Fruit fly (Drosophila melanogaster): ENCODE measurements around the gene PIG-P.

PIG-P gene

DNA sequence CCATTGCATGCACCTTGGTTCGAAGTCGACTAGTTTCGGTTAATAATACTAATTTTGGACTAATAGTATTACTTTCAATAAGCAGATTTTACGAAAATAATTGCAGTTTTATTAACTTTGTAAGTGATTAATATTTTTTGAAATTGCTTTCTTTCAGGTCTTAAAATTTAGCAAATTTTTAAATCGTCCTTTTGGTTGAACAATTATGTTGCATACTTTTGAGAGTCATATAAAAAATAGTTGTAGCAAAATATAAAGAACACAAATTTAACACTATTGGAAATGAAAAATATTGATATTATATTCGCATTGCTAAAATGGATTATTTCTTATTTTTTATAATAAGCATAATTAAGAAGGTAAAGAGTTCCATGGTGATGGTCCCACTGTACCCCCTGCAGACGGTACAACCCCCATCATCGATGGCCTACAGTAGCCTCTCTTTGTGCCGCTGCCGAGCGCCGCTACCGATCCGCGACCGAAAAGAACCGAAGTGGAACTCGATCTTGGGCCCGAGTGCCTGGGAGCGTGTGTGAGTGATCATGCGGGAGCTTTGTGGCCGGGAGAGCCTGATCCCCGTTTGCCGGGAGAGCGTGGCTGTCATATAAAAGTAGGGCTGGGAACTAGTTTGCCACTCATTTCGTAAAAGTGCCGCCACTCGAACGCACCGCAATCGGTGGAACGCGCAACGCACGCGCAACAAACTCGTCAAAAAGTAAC, 36.7 kb downstream of the PIG-P start (continued):
- TF ChIP-seq CG8388 (GFP tag; optimal IDR thresholded peaks at IDR 0.05) (peak; percentile 94), cas (GFP tag; IDR thresholded peaks at IDR 0.05) (0 out of 2 replicates have a peak, but pooled peaks have one; percentile 38), Atf3 (GFP tag; optimal IDR thresholded peaks at IDR 0.05) (peak; percentile 73), CG9609 (GFP tag; optimal IDR thresholded peaks at IDR 0.05) (peak; percentile 79), CG5245 (GFP tag; optimal IDR thresholded peaks at IDR 0.05) (peak; percentile 87), Deaf1 (tag; optimal IDR thresholded peaks at IDR 0.05) (peak; percentile 98), peb (GFP tag; IDR thresholded peaks at IDR 0.05) (peak; percentile 71), Abd-B (GFP tag; optimal IDR thresholded peaks at IDR 0.05) (peak; percentile 93), CG12769 (tag; optimal IDR thresholded peaks at IDR 0.05) (peak; percentile 98), CG8290 (GFP tag; optimal IDR thresholded peaks at IDR 0.05) (peak; percentile 95), CG8290 (tag; optimal IDR thresholded peaks at IDR 0.05) (peak; percentile 59 to 97), row (GFP tag; IDR thresholded peaks at IDR 0.05) (peak; percentile 92), dysf (GFP tag; IDR thresholded peaks at IDR 0.05) (peak; percentile 91), B-H1 (GFP tag; IDR thresholded peaks at IDR 0.05) (peak; percentile 79), Scr (GFP tag; IDR thresholded peaks at IDR 0.05; ENCODE audit: partially characterized antibody) (peak; percentile 15; the same call in 1 of the 2 replicates), Xrp1 (GFP tag; IDR thresholded peaks at IDR 0.05) (peak; percentile 85), exex (tag; optimal IDR thresholded peaks at IDR 0.05) (peak; percentile 66), CG16813 (GFP tag; IDR thresholded peaks at IDR 0.05; ENCODE audit: partially characterized antibody) (no peak), esg (GFP tag; conservative IDR thresholded peaks at IDR 0.05) (peak; percentile 90), Hr51 (GFP tag; optimal IDR thresholded peaks at IDR 0.05) (peak; percentile 58 to 97), Hand (GFP tag; optimal IDR thresholded peaks at IDR 0.05) (peak; percentile 84), CG4404 (GFP tag; IDR thresholded peaks at IDR 0.05) (peak; percentile 86), tgo (GFP tag; IDR thresholded peaks at IDR 0.05) (peak; percentile 87), CG34224 (GFP tag; IDR thresholded peaks at IDR 0.05; ENCODE audit: partially characterized antibody) (no peak), CG1603 (tag; optimal IDR thresholded peaks at IDR 0.05) (peak; percentile 50), Dad (GFP tag; optimal IDR thresholded peaks at IDR 0.05) (peak; percentile 38), CG11695 (GFP tag; IDR thresholded peaks at IDR 0.05) (peak; percentile 91), Meics (GFP tag; optimal IDR thresholded peaks at IDR 0.05) (peak; percentile 95), her (GFP tag; optimal IDR thresholded peaks at IDR 0.05) (peak; percentile 34), NK7.1 (GFP tag; optimal IDR thresholded peaks at IDR 0.05) (peak; percentile 24), CG11398 (GFP tag; optimal IDR thresholded peaks at IDR 0.05) (peak; percentile 62), CG2129 (GFP tag; IDR thresholded peaks at IDR 0.05; ENCODE audit: partially characterized antibody) (no peak), stwl (tag; optimal IDR thresholded peaks at IDR 0.05) (no peak), CG10147 (GFP tag; optimal IDR thresholded peaks at IDR 0.05) (peak; percentile 94), Gug (GFP tag; IDR thresholded peaks at IDR 0.05) (peak; percentile 65), CG30020 (tag; optimal IDR thresholded peaks at IDR 0.05) (peak; percentile 87), CG30431 (GFP tag; optimal IDR thresholded peaks at IDR 0.05) (peak; percentile 92), pita (GFP tag; optimal IDR thresholded peaks at IDR 0.05) (no peak), CG12942 (GFP tag; optimal IDR thresholded peaks at IDR 0.05) (peak; percentile 89), ham (GFP tag; IDR thresholded peaks at IDR 0.05) (0 out of 2 replicates have a peak, but pooled peaks have one; percentile 43), gsb-n (tag; optimal IDR thresholded peaks at IDR 0.05) (peak; percentile 96), pum (GFP tag; optimal IDR thresholded peaks at IDR 0.05) (peak; percentile 88), CG1602 (GFP tag; optimal IDR thresholded peaks at IDR 0.05) (peak; percentile 95), ara (GFP tag; IDR thresholded peaks at IDR 0.05) (peak; percentile 83), CG2678 (tag; optimal IDR thresholded peaks at IDR 0.05) (peak; percentile 98), CG18262 (tag; optimal IDR thresholded peaks at IDR 0.05) (peak; percentile 99), CG11247 (GFP tag; IDR thresholded peaks at IDR 0.05) (no peak; the same call in 1 of the 2 replicates), CG4707 (GFP tag; optimal IDR thresholded peaks at IDR 0.05) (peak; percentile 50), CG11093 (GFP tag; IDR thresholded peaks at IDR 0.05) (peak; percentile 90)

Data from whole organism, embryonic.